Fruit fly (Drosophila melanogaster): ENCODE results near the gene stx.

The stx gene

DNA sequence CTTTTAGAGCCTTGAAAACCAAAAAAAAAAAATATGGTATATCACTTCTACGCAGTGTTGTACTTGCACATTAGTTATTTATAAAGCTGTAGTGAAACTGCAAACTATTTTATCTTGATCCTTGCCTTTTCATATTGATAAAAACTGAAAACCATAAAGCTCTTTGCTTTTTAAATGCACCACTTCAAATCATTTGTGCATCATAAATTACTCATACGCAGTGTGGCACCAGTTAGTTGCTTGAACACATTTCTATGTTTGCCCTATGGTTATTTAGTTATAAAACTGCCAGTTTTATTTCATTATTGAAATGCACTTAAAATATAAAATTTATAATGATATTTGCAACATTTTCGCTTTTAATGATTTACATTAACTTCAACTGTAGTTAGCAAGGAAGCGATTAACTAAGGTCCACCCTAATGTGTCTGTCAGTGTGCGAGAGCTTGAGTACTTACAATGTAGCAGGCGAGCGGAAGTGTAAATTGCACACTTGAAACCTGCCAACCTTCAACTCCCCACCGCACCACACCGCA lies 11.4 kb upstream of the stx start (continued):
- TF ChIP-seq YL-1 (GFP tag; optimal IDR thresholded peaks at IDR 0.05) (no peak), unc-4 (GFP tag; IDR thresholded peaks at IDR 0.05; ENCODE audit: partially characterized antibody) (no peak), Nf-YC (tag; optimal IDR thresholded peaks at IDR 0.05) (no peak), lilli (GFP tag; optimal IDR thresholded peaks at IDR 0.05) (no peak), emc (GFP tag; optimal IDR thresholded peaks at IDR 0.05) (no peak), CG6654 (GFP tag; optimal IDR thresholded peaks at IDR 0.05) (no peak), Hmx (GFP tag; optimal IDR thresholded peaks at IDR 0.05) (no peak), shn (GFP tag; optimal IDR thresholded peaks at IDR 0.05) (no peak), CG13296 (GFP tag; optimal IDR thresholded peaks at IDR 0.05) (peak; percentile 2)

DNA sequence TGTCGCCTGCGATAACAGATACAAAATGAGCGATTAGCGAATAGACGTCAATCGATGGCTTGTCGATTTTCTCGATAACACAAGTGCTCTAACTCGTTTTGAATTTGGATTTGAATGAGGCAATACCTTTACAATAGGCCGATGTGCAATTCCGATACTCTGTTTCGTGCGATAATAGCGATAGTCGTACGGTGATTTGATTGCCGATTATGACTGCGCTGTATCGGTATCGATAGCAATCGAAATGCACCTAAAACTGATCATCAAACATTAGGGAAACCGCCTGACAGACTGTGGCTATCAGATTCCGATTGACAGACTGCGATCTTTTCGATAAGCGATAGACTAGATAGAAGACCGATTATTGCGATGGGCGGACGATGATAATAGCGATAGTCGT lies 7.0 kb upstream of the stx start:
- no peak for TF ChIP-seq salm (tag; optimal IDR thresholded peaks at IDR 0.05)
- no peak for TF ChIP-seq CG8388 (GFP tag; optimal IDR thresholded peaks at IDR 0.05)
- TF ChIP-seq CG2202 (tag; optimal IDR thresholded peaks at IDR 0.05): no peak
- TF ChIP-seq lilli (GFP tag; optimal IDR thresholded peaks at IDR 0.05): no peak
- TF ChIP-seq CG17186 (GFP tag; optimal IDR thresholded peaks at IDR 0.05): no peak
- peak; percentile 36; the same call in 1 of the 2 replicates for TF ChIP-seq Dref (GFP tag; IDR thresholded peaks at IDR 0.05)
- peak; percentile 64 for TF ChIP-seq HLH4C (GFP tag; IDR thresholded peaks at IDR 0.05; ENCODE audit: partially characterized antibody)
- TF ChIP-seq Lim3 (GFP tag; IDR thresholded peaks at IDR 0.05): no peak
- peak; percentile 15; the same call in 1 of the 3 replicates for TF ChIP-seq Opbp (GFP tag; IDR thresholded peaks at IDR 0.05; ENCODE audit: partially characterized antibody)
- TF ChIP-seq unc-4 (GFP tag; IDR thresholded peaks at IDR 0.05; ENCODE audit: partially characterized antibody): peak; percentile 36; the same call in 1 of the 2 replicates
- no peak for TF ChIP-seq Atf6 (GFP tag; IDR thresholded peaks at IDR 0.05)
- no peak for TF ChIP-seq CG9609 (GFP tag; optimal IDR thresholded peaks at IDR 0.05)
- no peak for TF ChIP-seq crp (GFP tag; optimal IDR thresholded peaks at IDR 0.05)
- no peak for TF ChIP-seq ewg (GFP tag; optimal IDR thresholded peaks at IDR 0.05)
- TF ChIP-seq Dad (GFP tag; optimal IDR thresholded peaks at IDR 0.05): no peak
- TF ChIP-seq tna (GFP tag; IDR thresholded peaks at IDR 0.05; ENCODE audit: partially characterized antibody): 0 out of 2 replicates have a peak, but pooled peaks have one; percentile 35
- TF ChIP-seq Elba2 (GFP tag; optimal IDR thresholded peaks at IDR 0.05): no peak
- no peak for TF ChIP-seq jigr1 (GFP tag; IDR thresholded peaks at IDR 0.05)
- TF ChIP-seq PHDP (tag; optimal IDR thresholded peaks at IDR 0.05): no peak
- TF ChIP-seq Fer3 (tag; optimal IDR thresholded peaks at IDR 0.05): no peak
- TF ChIP-seq pzg (GFP tag; optimal IDR thresholded peaks at IDR 0.05): no peak
- no peak for TF ChIP-seq h (optimal IDR thresholded peaks at IDR 0.05)
- no peak for TF ChIP-seq CG11560 (tag; IDR thresholded peaks at IDR 0.05)
- no peak for TF ChIP-seq grn (GFP tag; optimal IDR thresholded peaks at IDR 0.05)
- TF ChIP-seq CG8359 (GFP tag; optimal IDR thresholded peaks at IDR 0.05; ENCODE audit: borderline replicate concordance): no peak
- peak; percentile 60 for TF ChIP-seq Scr (GFP tag; IDR thresholded peaks at IDR 0.05; ENCODE audit: partially characterized antibody)
- no peak for TF ChIP-seq CG5245 (GFP tag; optimal IDR thresholded peaks at IDR 0.05)
- TF ChIP-seq CG31224 (GFP tag; IDR thresholded peaks at IDR 0.05): no peak
- TF ChIP-seq CG15514 (GFP tag; optimal IDR thresholded peaks at IDR 0.05): no peak
- TF ChIP-seq zen (tag; optimal IDR thresholded peaks at IDR 0.05): peak; percentile 11
- TF ChIP-seq Blimp-1 (GFP tag; optimal IDR thresholded peaks at IDR 0.05): no peak
- peak; percentile 48 for TF ChIP-seq CG2116 (GFP tag; optimal IDR thresholded peaks at IDR 0.05)
- TF ChIP-seq Dll (GFP tag; IDR thresholded peaks at IDR 0.05; ENCODE audit: partially characterized antibody): peak; percentile 54; the same call in 2 of the 4 replicates
- TF ChIP-seq CG17385 (GFP tag; optimal IDR thresholded peaks at IDR 0.05): no peak
- peak; percentile 42 for TF ChIP-seq BEAF-32 (GFP tag; optimal IDR thresholded peaks at IDR 0.05)
- TF ChIP-seq Dip2 (GFP tag; IDR thresholded peaks at IDR 0.05): no peak
- peak; percentile 47; the same call in 1 of the 3 replicates for TF ChIP-seq hb (GFP tag; IDR thresholded peaks at IDR 0.05; ENCODE audit: partially characterized antibody)
- no peak for TF ChIP-seq az2 (GFP tag; optimal IDR thresholded peaks at IDR 0.05)
- no peak for TF ChIP-seq Sin3A (optimal IDR thresholded peaks at IDR 0.05)
- no peak for TF ChIP-seq CG6813 (GFP tag; optimal IDR thresholded peaks at IDR 0.05)
- no peak for TF ChIP-seq trh (GFP tag; optimal IDR thresholded peaks at IDR 0.05)

All from whole organism, embryonic.